Worm (Caenorhabditis elegans): Measurements from ENCODE around the gene F59F5.5.

F59F5.5 gene

DNA sequence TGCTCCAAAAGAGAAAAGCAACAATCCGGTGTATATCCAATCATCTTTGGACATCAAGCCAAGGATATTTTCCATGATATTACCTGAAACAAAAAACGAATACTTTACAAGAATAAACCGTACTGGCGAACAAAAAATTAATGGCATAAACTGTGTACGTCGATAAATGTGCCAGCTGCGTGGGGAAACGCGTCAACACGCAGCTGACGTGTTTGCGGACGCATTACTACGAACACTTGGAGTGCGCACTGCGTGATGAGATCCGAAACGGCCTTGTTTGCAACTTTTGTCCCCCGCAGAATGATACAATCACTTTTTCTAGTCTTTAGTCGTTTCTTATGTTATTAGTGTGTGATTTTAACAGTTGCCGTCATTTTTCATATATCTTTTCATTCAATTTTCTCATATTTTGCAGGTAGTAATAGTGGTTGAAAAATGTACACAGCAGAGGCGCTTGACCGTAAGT, 21.3 kb upstream of the F59F5.5 start, which contains the start of the genes mboa-7 and git-1:
Gene mboa-7 (minus strand): TSS at position 83 of the 466 bp plus-strand sequence.
Gene git-1 (plus strand): TSS at position 416 of the 466 bp plus-strand sequence.
- TF ChIP-seq nhr-12 (tag; optimal IDR thresholded peaks at IDR 0.05) (no peak), nhr-76 (tag; optimal IDR thresholded peaks at IDR 0.05) (no peak), elt-3 (tag; optimal IDR thresholded peaks at IDR 0.05) (no peak), nhr-237 (tag; optimal IDR thresholded peaks at IDR 0.05) (no peak), lin-39 (tag; optimal IDR thresholded peaks at IDR 0.05) (peak; percentile 82), pha-4 (tag; optimal IDR thresholded peaks at IDR 0.05) (peak; percentile 52), hmg-11 (tag; optimal IDR thresholded peaks at IDR 0.05) (no peak), ZK546.5 (tag; optimal IDR thresholded peaks at IDR 0.05) (no peak), aly-2 (tag; optimal IDR thresholded peaks at IDR 0.05) (no peak), elt-1 (tag; optimal IDR thresholded peaks at IDR 0.05) (no peak), nhr-25 (tag; optimal IDR thresholded peaks at IDR 0.05) (peak; percentile 92), nfya-1 (tag; optimal IDR thresholded peaks at IDR 0.05; ENCODE audit: insufficient read depth) (peak; percentile 55), ceh-9 (tag; optimal IDR thresholded peaks at IDR 0.05) (no peak), mml-1 (tag; optimal IDR thresholded peaks at IDR 0.05) (no peak), lin-15B (tag; optimal IDR thresholded peaks at IDR 0.05) (peak; percentile 35), snpc-4 (tag; optimal IDR thresholded peaks at IDR 0.05) (peak; percentile 68), fkh-2 (tag; optimal IDR thresholded peaks at IDR 0.05) (no peak), zag-1 (tag; optimal IDR thresholded peaks at IDR 0.05) (no peak), ceh-28 (tag; optimal IDR thresholded peaks at IDR 0.05) (peak; percentile 42), fkh-10 (GFP tag; optimal IDR thresholded peaks at IDR 0.05) (no peak), daf-12 (tag; optimal IDR thresholded peaks at IDR 0.05) (no peak), ztf-11 (tag; optimal IDR thresholded peaks at IDR 0.05) (no peak), sea-2 (GFP tag; optimal IDR thresholded peaks at IDR 0.05) (no peak), tbx-2 (tag; optimal IDR thresholded peaks at IDR 0.05) (no peak), eor-1 (tag; optimal IDR thresholded peaks at IDR 0.05) (no peak), nhr-23 (tag; optimal IDR thresholded peaks at IDR 0.05) (peak; percentile 18), ceh-82 (tag; optimal IDR thresholded peaks at IDR 0.05) (no peak), nhr-43 (tag; optimal IDR thresholded peaks at IDR 0.05; ENCODE audit: poor library complexity, severe bottlenecking) (peak; percentile 63), skn-1 (tag; optimal IDR thresholded peaks at IDR 0.05) (no peak), ama-1 (optimal IDR thresholded peaks at IDR 0.05) (no peak), R02D3.7 (tag; optimal IDR thresholded peaks at IDR 0.05) (no peak), fos-1 (tag; optimal IDR thresholded peaks at IDR 0.05) (no peak), unc-62 (GFP tag; optimal IDR thresholded peaks at IDR 0.05) (no peak), mdl-1 (tag; optimal IDR thresholded peaks at IDR 0.05) (no peak), nhr-77 (tag; optimal IDR thresholded peaks at IDR 0.05) (no peak), egl-5 (tag; optimal IDR thresholded peaks at IDR 0.05) (no peak), jun-1 (tag; optimal IDR thresholded peaks at IDR 0.05) (peak; percentile 49), nhr-11 (tag; optimal IDR thresholded peaks at IDR 0.05) (no peak), ceh-16 (tag; optimal IDR thresholded peaks at IDR 0.05) (no peak), lsy-12 (tag; optimal IDR thresholded peaks at IDR 0.05) (peak; percentile 0), pqm-1 (tag; optimal IDR thresholded peaks at IDR 0.05) (no peak)

DNA sequence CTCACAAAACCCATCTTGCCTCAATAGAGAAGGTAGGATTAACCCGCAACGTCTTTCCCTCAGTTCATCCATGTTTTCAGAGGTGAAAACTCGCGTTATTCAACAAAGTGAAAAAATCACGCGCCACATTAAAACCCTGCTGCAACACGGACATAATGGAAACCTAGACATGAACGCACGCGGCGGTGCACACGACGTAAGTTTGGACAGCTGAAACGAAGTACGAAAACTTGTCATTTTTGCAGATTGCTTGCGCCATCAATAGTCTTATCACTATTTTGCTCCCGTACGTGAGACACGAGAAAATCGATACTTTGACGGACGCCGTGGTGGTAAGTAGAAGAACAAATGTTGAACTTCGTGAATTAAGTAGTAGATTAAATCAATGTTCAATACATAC, 18.4 kb upstream of the F59F5.5 start:
- peak; percentile 10 for TF ChIP-seq pha-4 (tag; optimal IDR thresholded peaks at IDR 0.05)
- TF ChIP-seq nhr-25 (tag; optimal IDR thresholded peaks at IDR 0.05): no peak
- TF ChIP-seq lin-39 (tag; optimal IDR thresholded peaks at IDR 0.05): no peak
- TF ChIP-seq ztf-11 (tag; optimal IDR thresholded peaks at IDR 0.05): no peak
- no peak for TF ChIP-seq mml-1 (tag; optimal IDR thresholded peaks at IDR 0.05)
- no peak for TF ChIP-seq lin-15B (tag; optimal IDR thresholded peaks at IDR 0.05)
- no peak for TF ChIP-seq lsy-12 (tag; optimal IDR thresholded peaks at IDR 0.05)
- no peak for TF ChIP-seq sea-2 (GFP tag; optimal IDR thresholded peaks at IDR 0.05)
- TF ChIP-seq fkh-10 (GFP tag; optimal IDR thresholded peaks at IDR 0.05): no peak
- no peak for TF ChIP-seq nfya-1 (tag; optimal IDR thresholded peaks at IDR 0.05; ENCODE audit: insufficient read depth)
- peak; percentile 73 for TF ChIP-seq elt-2 (tag; optimal IDR thresholded peaks at IDR 0.05)
- peak; percentile 45 for TF ChIP-seq pqm-1 (tag; optimal IDR thresholded peaks at IDR 0.05)
- TF ChIP-seq ZK546.5 (tag; optimal IDR thresholded peaks at IDR 0.05): no peak
- TF ChIP-seq skn-1 (tag; optimal IDR thresholded peaks at IDR 0.05): no peak
- TF ChIP-seq nhr-77 (tag; optimal IDR thresholded peaks at IDR 0.05): no peak
- no peak for TF ChIP-seq daf-12 (tag; optimal IDR thresholded peaks at IDR 0.05)
- no peak for TF ChIP-seq fkh-2 (tag; optimal IDR thresholded peaks at IDR 0.05)
- TF ChIP-seq ztf-4 (tag; optimal IDR thresholded peaks at IDR 0.05): no peak
- no peak for TF ChIP-seq ceh-16 (tag; optimal IDR thresholded peaks at IDR 0.05)
- no peak for TF ChIP-seq nhr-23 (tag; optimal IDR thresholded peaks at IDR 0.05)
- no peak for TF ChIP-seq nhr-11 (tag; optimal IDR thresholded peaks at IDR 0.05)
- no peak for TF ChIP-seq ceh-9 (tag; optimal IDR thresholded peaks at IDR 0.05)
- no peak for TF ChIP-seq zag-1 (tag; optimal IDR thresholded peaks at IDR 0.05)
